Fruit fly (Drosophila melanogaster) whole organism, embryonic: ENCODE results near the gene CheB38b.

Experiments used
- Ada2b ChIP-seq: fragments of 200-800 bp; sonication (Bioruptor generic); IDR thresholded peaks from 2 replicates; pipeline ENCODE4 v1.3.6; 2022; ENCODE audit warnings: missing biosample characterization, missing genetic modification characterization
- Asciz ChIP-seq: fragments of 200-800 bp; sonication (Bioruptor generic); optimal IDR thresholded peaks from 2 replicates; lab custom pipeline; 2017; ENCODE audit warnings: missing biosample characterization, mild to moderate bottlenecking, missing genetic modification characterization, missing genetic modification reagents
- B-H1 ChIP-seq: fragments of 200-800 bp; sonication (Bioruptor generic); IDR thresholded peaks from 3 replicates; pipeline ENCODE4 v1.3.6; 2022; ENCODE audit warnings: missing biosample characterization, missing genetic modification characterization
- CG12219 ChIP-seq: fragments of 200-800 bp; sonication (Bioruptor generic); optimal IDR thresholded peaks from 3 replicates; lab custom pipeline; 2018; ENCODE audit warnings: missing biosample characterization, mild to moderate bottlenecking, missing genetic modification characterization
- CG12299 ChIP-seq: fragments of 200-800 bp; sonication (Bioruptor generic); optimal IDR thresholded peaks from 2 replicates; lab custom pipeline; 2018; ENCODE audit warnings: missing biosample characterization, mild to moderate bottlenecking, missing genetic modification characterization
- CG12769 ChIP-seq: fragments of 200-800 bp; sonication (Bioruptor generic); optimal IDR thresholded peaks from 2 replicates; lab custom pipeline; 2019; ENCODE audit warnings: missing biosample characterization, mild to moderate bottlenecking, missing genetic modification characterization, moderate library complexity
- CG14441 ChIP-seq: fragments of 200-800 bp; sonication (Bioruptor generic); IDR thresholded peaks from 2 replicates; pipeline ENCODE4 v1.3.6; 2022; ENCODE audit warnings: missing biosample characterization, missing genetic modification characterization
- CG14965 ChIP-seq: fragments of 200-800 bp; sonication (Bioruptor generic); optimal IDR thresholded peaks from 2 replicates; lab custom pipeline; 2016; ENCODE audit warnings: missing biosample characterization, missing genetic modification characterization, borderline replicate concordance
- CG16815 ChIP-seq: fragments of 200-800 bp; sonication (Bioruptor generic); optimal IDR thresholded peaks from 3 replicates; lab custom pipeline; 2017; ENCODE audit warnings: missing biosample characterization, mild to moderate bottlenecking, missing genetic modification characterization
- CG17829 ChIP-seq: fragments of 200-800 bp; optimal IDR thresholded peaks from 2 replicates; lab custom pipeline; 2019; ENCODE audit warnings: missing biosample characterization, mild to moderate bottlenecking, missing genetic modification characterization, moderate library complexity
- CG17912 ChIP-seq: fragments of 200-800 bp; sonication (Bioruptor generic); optimal IDR thresholded peaks from 2 replicates; lab custom pipeline; 2018; ENCODE audit warnings: missing biosample characterization, mild to moderate bottlenecking, missing genetic modification characterization
- CG18599 ChIP-seq: fragments of 200-800 bp; sonication (Bioruptor generic); optimal IDR thresholded peaks from 3 replicates; lab custom pipeline; 2017; ENCODE audit warnings: missing biosample characterization, missing genetic modification characterization, mild to moderate bottlenecking, moderate library complexity, missing genetic modification reagents
- CG3847 ChIP-seq: fragments of 200-800 bp; sonication (Bioruptor generic); IDR thresholded peaks from 2 replicates; pipeline ENCODE4 v1.3.6; 2022; ENCODE audit warnings: missing biosample characterization, missing genetic modification characterization
- CG5953 ChIP-seq: fragments of 200-800 bp; sonication (Bioruptor generic); IDR thresholded peaks from 2 replicates; pipeline ENCODE4 v1.3.6; 2022; ENCODE audit warnings: missing biosample characterization, missing genetic modification characterization
- CG6175 ChIP-seq: fragments of 200-800 bp; sonication (Bioruptor generic); IDR thresholded peaks from 3 replicates; pipeline ENCODE4 v1.3.6; 2022; ENCODE audit warnings: missing biosample characterization, missing genetic modification characterization
- CG7357 ChIP-seq: fragments of 200-800 bp; sonication (Bioruptor generic); IDR thresholded peaks from 3 replicates; pipeline ENCODE4 v1.3.6; 2022; ENCODE audit warnings: missing biosample characterization, missing genetic modification characterization
- CG7372 ChIP-seq: fragments of 200-800 bp; sonication (Bioruptor generic); IDR thresholded peaks from 2 replicates; pipeline ENCODE4 v1.3.6; 2022; ENCODE audit warnings: missing biosample characterization, missing genetic modification characterization
- CG7987 ChIP-seq: fragments of 200-800 bp; sonication (Bioruptor generic); optimal IDR thresholded peaks from 2 replicates; lab custom pipeline; 2018; ENCODE audit warnings: missing biosample characterization, mild to moderate bottlenecking, missing genetic modification characterization, moderate library complexity
- CG8388 ChIP-seq: fragments of 200-800 bp; sonication (Bioruptor generic); optimal IDR thresholded peaks from 2 replicates; lab custom pipeline; 2019; ENCODE audit warnings: missing biosample characterization, mild to moderate bottlenecking, missing genetic modification characterization, moderate library complexity
- CoRest ChIP-seq: fragments of 200-800 bp; sonication (Bioruptor generic); optimal IDR thresholded peaks from 3 replicates; lab custom pipeline; 2018; ENCODE audit warnings: missing biosample characterization, mild to moderate bottlenecking, missing genetic modification characterization, moderate library complexity
- D19A ChIP-seq: fragments of 200-800 bp; optimal IDR thresholded peaks from 3 replicates; lab custom pipeline; 2019; ENCODE audit warnings: missing biosample characterization, mild to moderate bottlenecking, missing genetic modification characterization, moderate library complexity
- Deaf1 ChIP-seq: fragments of 200-800 bp; optimal IDR thresholded peaks from 3 replicates; lab custom pipeline; 2019; ENCODE audit warnings: missing biosample characterization, mild to moderate bottlenecking, missing genetic modification characterization, moderate library complexity
- Ets65A ChIP-seq: fragments of 200-800 bp; sonication (Bioruptor generic); peaks from one replicate; lab custom pipeline; 2016; ENCODE audit warnings: missing biosample characterization, missing genetic modification characterization
- Ets97D ChIP-seq: fragments of 200-800 bp; sonication (Bioruptor generic); optimal IDR thresholded peaks from 3 replicates; lab custom pipeline; 2016; ENCODE audit warnings: missing biosample characterization, missing genetic modification characterization
- HLH3B ChIP-seq: fragments of 200-800 bp; sonication (Bioruptor generic); IDR thresholded peaks from 2 replicates; pipeline ENCODE4 v1.3.6; 2022; ENCODE audit warnings: missing biosample characterization, missing genetic modification characterization
- HLH54F ChIP-seq: fragments of 200-800 bp; sonication (Bioruptor generic); optimal IDR thresholded peaks from 3 replicates; lab custom pipeline; 2016; ENCODE audit warnings: missing biosample characterization, missing genetic modification characterization
- HLHmδ ChIP-seq: fragments of 200-800 bp; sonication (Bioruptor generic); optimal IDR thresholded peaks from 2 replicates; lab custom pipeline; 2018; ENCODE audit warnings: missing biosample characterization, mild to moderate bottlenecking, missing genetic modification characterization, moderate library complexity
- Hr39 ChIP-seq: fragments of >200 bp; optimal IDR thresholded peaks from 2 replicates; lab custom pipeline; 2017
- Hr78 ChIP-seq, 2 experiments: fragments of 200-800 bp in 1 of 2; fragments of >200 bp in 1 of 2; sonication (Bioruptor generic) in 1 of 2; optimal IDR thresholded peaks; 2 replicates each; lab custom pipeline; 2017 to 2019; ENCODE audit warnings: missing biosample characterization in 2 of 2, missing genetic modification characterization in 2 of 2, mild to moderate bottlenecking in 1 of 2, moderate library complexity in 1 of 2
- Neu2 ChIP-seq: fragments of 200-800 bp; sonication (Bioruptor generic); optimal IDR thresholded peaks from 3 replicates; lab custom pipeline; 2016; ENCODE audit warnings: missing biosample characterization, missing genetic modification characterization, borderline replicate concordance
- Nf-YB ChIP-seq: fragments of 200-800 bp; sonication (Bioruptor generic); optimal IDR thresholded peaks from 3 replicates; lab custom pipeline; 2019; ENCODE audit warnings: missing biosample characterization, mild to moderate bottlenecking, missing genetic modification characterization, moderate library complexity
- Oli ChIP-seq: fragments of 200-800 bp; sonication (Bioruptor generic); optimal IDR thresholded peaks from 2 replicates; lab custom pipeline; 2018; ENCODE audit warnings: missing biosample characterization, mild to moderate bottlenecking, missing genetic modification characterization, moderate library complexity
- bsh ChIP-seq, 2 experiments: fragments of 200-800 bp; sonication (Bioruptor generic); optimal IDR thresholded peaks; 2 replicates each; lab custom pipeline; 2017 to 2018; ENCODE audit warnings: mild to moderate bottlenecking in 2 of 2, missing biosample characterization in 2 of 2, missing genetic modification characterization in 2 of 2, moderate library complexity in 1 of 2
- btn ChIP-seq: fragments of 200-800 bp; sonication (Bioruptor generic); optimal IDR thresholded peaks from 2 replicates; lab custom pipeline; 2016; ENCODE audit warnings: missing biosample characterization, missing genetic modification characterization
- da ChIP-seq: fragments of 200-800 bp; sonication (Bioruptor generic); optimal IDR thresholded peaks from 2 replicates; lab custom pipeline; 2016; ENCODE audit warnings: missing biosample characterization, missing genetic modification characterization
- dmrt99B ChIP-seq: fragments of 200-800 bp; sonication (Bioruptor generic); optimal IDR thresholded peaks from 2 replicates; lab custom pipeline; 2018; ENCODE audit warnings: missing biosample characterization, mild to moderate bottlenecking, missing genetic modification characterization, moderate library complexity
- fd3F ChIP-seq: fragments of 200-800 bp; sonication (Bioruptor generic); optimal IDR thresholded peaks from 2 replicates; lab custom pipeline; 2018; ENCODE audit warnings: missing biosample characterization, mild to moderate bottlenecking, missing genetic modification characterization, moderate library complexity
- fu2 ChIP-seq: fragments of 200-800 bp; sonication (Bioruptor generic); optimal IDR thresholded peaks from 2 replicates; lab custom pipeline; 2016; ENCODE audit warnings: missing biosample characterization, missing genetic modification characterization
- gem ChIP-seq: fragments of 200-800 bp; sonication (Bioruptor generic); optimal IDR thresholded peaks from 2 replicates; lab custom pipeline; 2019; ENCODE audit warnings: missing biosample characterization, mild to moderate bottlenecking, missing genetic modification characterization, moderate library complexity
- ham ChIP-seq: fragments of 200-800 bp; sonication (Bioruptor generic); IDR thresholded peaks from 2 replicates; pipeline ENCODE4 v1.3.6; 2022; ENCODE audit warnings: missing biosample characterization, missing genetic modification characterization
- ind ChIP-seq: fragments of 200-800 bp; sonication (Bioruptor generic); optimal IDR thresholded peaks from 3 replicates; lab custom pipeline; 2016; ENCODE audit warnings: missing biosample characterization, missing genetic modification characterization
- insv ChIP-seq, 2 experiments: fragments of 200-800 bp; sonication (Bioruptor generic); optimal IDR thresholded peaks; 3 replicates each; lab custom pipeline; 2016 to 2018; ENCODE audit warnings: missing biosample characterization in 2 of 2, missing genetic modification characterization in 2 of 2
- jing ChIP-seq: fragments of 200-800 bp; sonication (Bioruptor generic); optimal IDR thresholded peaks from 2 replicates; lab custom pipeline; 2018; ENCODE audit warnings: missing biosample characterization, mild to moderate bottlenecking, missing genetic modification characterization
- luna ChIP-seq: fragments of 200-800 bp; sonication (Bioruptor generic); optimal IDR thresholded peaks from 2 replicates; lab custom pipeline; 2016; ENCODE audit warnings: missing biosample characterization, missing genetic modification characterization
- mam ChIP-seq: fragments of 200-800 bp; sonication (Bioruptor generic); optimal IDR thresholded peaks from 3 replicates; lab custom pipeline; 2016; ENCODE audit warnings: missing biosample characterization, missing genetic modification characterization
- sisA ChIP-seq: fragments of 200-800 bp; sonication (Bioruptor generic); IDR thresholded peaks from 2 replicates; pipeline ENCODE4 v1.3.6; 2022; ENCODE audit warnings: missing biosample characterization, missing genetic modification characterization
- stwl ChIP-seq: fragments of 200-800 bp; sonication (Bioruptor generic); optimal IDR thresholded peaks from 3 replicates; lab custom pipeline; 2018; ENCODE audit warnings: missing biosample characterization, mild to moderate bottlenecking, missing genetic modification characterization, moderate library complexity
- tna ChIP-seq: fragments of 200-800 bp; sonication (Bioruptor generic); IDR thresholded peaks from 2 replicates; pipeline ENCODE4 v1.3.6; 2022; ENCODE audit warnings: missing biosample characterization, missing genetic modification characterization; ENCODE audit not compliant: partially characterized antibody
- vnd ChIP-seq: fragments of 200-800 bp; sonication (Bioruptor generic); IDR thresholded peaks from 3 replicates; pipeline ENCODE4 v1.3.6; 2022; ENCODE audit warnings: missing biosample characterization, missing genetic modification characterization; ENCODE audit not compliant: partially characterized antibody
- zfh1 ChIP-seq: fragments of 200-800 bp; sonication (Bioruptor generic); IDR thresholded peaks from 3 replicates; pipeline ENCODE4 v1.3.6; 2022; ENCODE audit warnings: missing biosample characterization, missing genetic modification characterization

The CheB38b gene

dm6 chr2L:20787271-20787791, 29.7 kb downstream of the CheB38b start, which contains the start of gene Pomp (continued):
- no peak for TF ChIP-seq CG14965
- TF ChIP-seq CG7987 = peak; percentile 80
- TF ChIP-seq CG3847 (GFP tag; lab: Robert Waterston, UW) = peak; percentile 90
- peak; percentile 71 for TF ChIP-seq CG7357 (GFP tag; lab: Robert Waterston, UW)
- TF ChIP-seq Neu2 (GFP tag; lab: Kevin White, UChicago) = peak; percentile 2
- peak; percentile 70 for TF ChIP-seq CG16815 (GFP tag; lab: Kevin White, UChicago)
- TF ChIP-seq HLH54F (GFP tag; lab: Kevin White, UChicago) = peak; percentile 62
- no peak for TF ChIP-seq Hr39 (lab: Kevin White, UChicago)
- peak; percentile 80 for TF ChIP-seq sisA (GFP tag; lab: Robert Waterston, UW)
- peak; percentile 93 for TF ChIP-seq gem (tag; lab: Kevin White, UChicago)
- no peak for TF ChIP-seq HLHmδ
- peak; percentile 92 for TF ChIP-seq zfh1 (GFP tag; lab: Robert Waterston, UW)
- TF ChIP-seq tna (GFP tag; lab: Robert Waterston, UW) = peak; percentile 46; the same call in 1 of the 2 replicates
- TF ChIP-seq CG12769 (tag; lab: Kevin White, UChicago) = peak; percentile 90
- TF ChIP-seq CG17912 (GFP tag; lab: Kevin White, UChicago) = no peak
- peak; percentile 92 for TF ChIP-seq CG17829 (tag; lab: Kevin White, UChicago)
- TF ChIP-seq ham = no peak
- TF ChIP-seq jing (GFP tag; lab: Kevin White, UChicago) = no peak
- TF ChIP-seq CG12219 (GFP tag; lab: Kevin White, UChicago) = peak; percentile 79
- peak; percentile 83 for TF ChIP-seq CG6175 (GFP tag; lab: Robert Waterston, UW)
- no peak for TF ChIP-seq luna (GFP tag; lab: Kevin White, UChicago)
- TF ChIP-seq dmrt99B (tag; lab: Kevin White, UChicago) = peak; percentile 89
- TF ChIP-seq D19A (tag; lab: Kevin White, UChicago) = peak; percentile 89
- TF ChIP-seq Asciz (GFP tag; lab: Kevin White, UChicago) = peak; percentile 86
- TF ChIP-seq mam (GFP tag; lab: Kevin White, UChicago) = peak; percentile 76
- TF ChIP-seq Oli = peak; percentile 83
- TF ChIP-seq Ets97D (GFP tag; lab: Kevin White, UChicago) = peak; percentile 71
- TF ChIP-seq CG14441 (GFP tag; lab: Robert Waterston, UW) = peak; percentile 91
- peak in 1 of 2 experiments; percentile 72 for TF ChIP-seq Hr78 (GFP tag; optimal IDR thresholded peaks at IDR 0.05; lab: Kevin White, UChicago)
- TF ChIP-seq stwl = peak; percentile 92
- peak; percentile 84 for TF ChIP-seq CG7372 (GFP tag; lab: Robert Waterston, UW)
- peak; percentile 85 for TF ChIP-seq HLH3B
- TF ChIP-seq CG8388 (GFP tag; lab: Kevin White, UChicago) = peak; percentile 84
- peak; percentile 42 for TF ChIP-seq fu2 (GFP tag; lab: Kevin White, UChicago)
- TF ChIP-seq Nf-YB (GFP tag; lab: Kevin White, UChicago) = peak; percentile 61
- TF ChIP-seq fd3F (GFP tag; lab: Kevin White, UChicago) = peak; percentile 67
- peak; percentile 91 for TF ChIP-seq ind (GFP tag; lab: Kevin White, UChicago)
- TF ChIP-seq bsh (GFP tag; optimal IDR thresholded peaks at IDR 0.05; lab: Kevin White, UChicago) = peak in 1 of 2 experiments; percentile 81
- peak; percentile 80 for TF ChIP-seq Ada2b
- peak; percentile 92 for TF ChIP-seq CG18599
- no peak for TF ChIP-seq vnd (GFP tag; lab: Robert Waterston, UW)
- peak; percentile 68 for TF ChIP-seq Deaf1
- TF ChIP-seq btn = no peak
- no peak for TF ChIP-seq CG12299
- no peak for TF ChIP-seq da (GFP tag; lab: Kevin White, UChicago)
- peak; percentile 74 for TF ChIP-seq CG5953
- TF ChIP-seq B-H1 (GFP tag; lab: Robert Waterston, UW) = peak; percentile 81
- peak; percentile 95 for TF ChIP-seq Ets65A (GFP tag; lab: Kevin White, UChicago)
- TF ChIP-seq CoRest = peak; percentile 77
- TF ChIP-seq insv (GFP tag; optimal IDR thresholded peaks at IDR 0.05; lab: Kevin White, UChicago) = peak in 1 of 2 experiments; percentile 58
